Worm (Caenorhabditis elegans): Measurements from ENCODE around the gene F47B8.5.
A peak's percentile ranks its signal among the peaks of the same experiment; 100 is the strongest.

Gene F47B8.5

ce11 chrV:14361973-14362372, 34.3 kb upstream of the F47B8.5 start:
- TF ChIP-seq ztf-11 (tag; optimal IDR thresholded peaks at IDR 0.05) (no peak), nhr-12 (tag; optimal IDR thresholded peaks at IDR 0.05) (no peak), nhr-237 (tag; optimal IDR thresholded peaks at IDR 0.05) (no peak), tbx-8 (GFP tag; optimal IDR thresholded peaks at IDR 0.05) (no peak), pha-4 (tag; optimal IDR thresholded peaks at IDR 0.05) (no peak), nhr-2 (tag; optimal IDR thresholded peaks at IDR 0.05) (no peak), snpc-4 (tag; optimal IDR thresholded peaks at IDR 0.05) (no peak), drap-1 (GFP tag; optimal IDR thresholded peaks at IDR 0.05) (no peak), lin-13 (tag; optimal IDR thresholded peaks at IDR 0.05) (no peak)

ce11 chrV:14358577-14358976, 30.9 kb upstream of the F47B8.5 start, which contains the start of gene Y49A3A.4:
Gene Y49A3A.4 (minus strand): TSS chrV:14358890.
- TF ChIP-seq lsy-2 (tag; optimal IDR thresholded peaks at IDR 0.05) (no peak), nhr-237 (tag; optimal IDR thresholded peaks at IDR 0.05) (no peak), snpc-4 (tag; optimal IDR thresholded peaks at IDR 0.05) (no peak)

ce11 chrV:14355738-14356368, 28.2 kb upstream of the F47B8.5 start, which contains the start of gene cyn-1:
Gene cyn-1 (plus strand): TSS chrV:14356076.
- TF ChIP-seq ceh-39 (tag; optimal IDR thresholded peaks at IDR 0.05) (peak; percentile 25), sptf-1 (tag; optimal IDR thresholded peaks at IDR 0.05) (peak; percentile 53), mep-1 (tag; optimal IDR thresholded peaks at IDR 0.05) (peak; percentile 36), drap-1 (GFP tag; optimal IDR thresholded peaks at IDR 0.05) (peak; percentile 12), lsy-2 (tag; optimal IDR thresholded peaks at IDR 0.05) (peak; percentile 79), hlh-1 (tag; optimal IDR thresholded peaks at IDR 0.05) (peak; percentile 23), blmp-1 (tag; optimal IDR thresholded peaks at IDR 0.05) (no peak), tbx-8 (GFP tag; optimal IDR thresholded peaks at IDR 0.05) (no peak), M03D4.4 (tag; optimal IDR thresholded peaks at IDR 0.05) (no peak), lin-32 (GFP tag; optimal IDR thresholded peaks at IDR 0.05) (no peak), lin-13 (tag; optimal IDR thresholded peaks at IDR 0.05) (peak; percentile 74), pha-4 (tag; optimal IDR thresholded peaks at IDR 0.05) (peak; percentile 77), ces-1 (GFP tag; optimal IDR thresholded peaks at IDR 0.05) (peak; percentile 80), mls-2 (tag; optimal IDR thresholded peaks at IDR 0.05) (no peak), unc-120 (tag; optimal IDR thresholded peaks at IDR 0.05; ENCODE audit: poor library complexity, severe bottlenecking) (peak; percentile 7), nhr-237 (tag; optimal IDR thresholded peaks at IDR 0.05) (peak; percentile 72)

ce11 chrV:14354258-14354877, 26.7 kb upstream of the F47B8.5 start, which contains the start of gene Y49A3A.3:
Gene Y49A3A.3 (plus strand): TSS chrV:14354410.
- TF ChIP-seq mab-5 (tag; optimal IDR thresholded peaks at IDR 0.05) (no peak), sptf-1 (tag; optimal IDR thresholded peaks at IDR 0.05) (no peak)

ce11 chrV:14352032-14352431, 24.4 kb upstream of the F47B8.5 start:
- TF ChIP-seq drap-1 (GFP tag; optimal IDR thresholded peaks at IDR 0.05) (peak; percentile 26), lsy-2 (tag; optimal IDR thresholded peaks at IDR 0.05) (no peak), flh-1 (GFP tag; optimal IDR thresholded peaks at IDR 0.05) (no peak), ceh-83 (GFP tag; optimal IDR thresholded peaks at IDR 0.05) (no peak), snpc-4 (tag; optimal IDR thresholded peaks at IDR 0.05) (no peak), bed-3 (GFP tag; optimal IDR thresholded peaks at IDR 0.05) (no peak)

ce11 chrV:14351629-14352028, 24.0 kb upstream of the F47B8.5 start, which contains the start of gene vha-13:
Gene vha-13 (plus strand): TSS chrV:14351709.
- TF ChIP-seq snpc-4 (tag; optimal IDR thresholded peaks at IDR 0.05) (no peak), bed-3 (GFP tag; optimal IDR thresholded peaks at IDR 0.05) (no peak), ceh-39 (tag; optimal IDR thresholded peaks at IDR 0.05) (no peak), lin-32 (GFP tag; optimal IDR thresholded peaks at IDR 0.05) (no peak), mab-5 (tag; optimal IDR thresholded peaks at IDR 0.05) (no peak), cnd-1 (tag; optimal IDR thresholded peaks at IDR 0.05) (no peak), lin-13 (tag; optimal IDR thresholded peaks at IDR 0.05) (no peak), ceh-83 (GFP tag; optimal IDR thresholded peaks at IDR 0.05) (no peak), mls-2 (tag; optimal IDR thresholded peaks at IDR 0.05) (no peak), sem-2 (GFP tag; optimal IDR thresholded peaks at IDR 0.05) (no peak)
